Worm (Caenorhabditis elegans) whole organism, L2 larva: ENCODE measurements around the gene E01G4.6.

Experiments used
- C34F6.9 ChIP-seq: fragments of 150-350 bp; optimal IDR thresholded peaks from 2 replicates; lab custom pipeline; 2014; ENCODE audit warnings: missing biosample characterization, missing genetic modification characterization
- F13H6.1 ChIP-seq: sonication (generic microtip); optimal IDR thresholded peaks from 2 replicates; lab custom pipeline; 2016; ENCODE audit warnings: missing genetic modification characterization, missing compliant biosample characterization
- Y55F3AM.14 ChIP-seq: fragments of 200-800 bp; sonication (Bioruptor generic); optimal IDR thresholded peaks from 2 replicates; lab custom pipeline; 2018; ENCODE audit warnings: mild to moderate bottlenecking, missing genetic modification characterization, missing compliant biosample characterization
- aly-2 ChIP-seq: fragments of 150-350 bp; optimal IDR thresholded peaks from 2 replicates; lab custom pipeline; 2014; ENCODE audit warnings: missing biosample characterization, missing genetic modification characterization
- ama-1 ChIP-seq: fragments of 150-350 bp; optimal IDR thresholded peaks from 2 replicates; lab custom pipeline; 2018; ENCODE audit warnings: inconsistent platforms
- blmp-1 ChIP-seq: sonication (generic microtip); optimal IDR thresholded peaks from 2 replicates; lab custom pipeline; 2017; ENCODE audit warnings: missing genetic modification characterization, mild to moderate bottlenecking, missing compliant biosample characterization, antibody characterized with exemption, moderate library complexity; ENCODE audit not compliant: insufficient read depth
- ceh-16 ChIP-seq: fragments of 150-350 bp; optimal IDR thresholded peaks from 2 replicates; lab custom pipeline; 2014; ENCODE audit warnings: missing biosample characterization, missing genetic modification characterization
- crh-2 ChIP-seq: sonication (generic microtip); optimal IDR thresholded peaks from 2 replicates; lab custom pipeline; 2017; ENCODE audit warnings: missing biosample characterization, missing genetic modification characterization
- dmd-4 ChIP-seq: sonication (generic microtip); optimal IDR thresholded peaks from 2 replicates; lab custom pipeline; 2017; ENCODE audit warnings: missing biosample characterization, missing genetic modification characterization
- egl-27 ChIP-seq: sonication (generic microtip); optimal IDR thresholded peaks from 3 replicates; lab custom pipeline; 2017; ENCODE audit warnings: missing biosample characterization, missing genetic modification reagents, missing genetic modification characterization
- elt-1 ChIP-seq: fragments of 150-350 bp; optimal IDR thresholded peaks from 2 replicates; lab custom pipeline; 2014; ENCODE audit warnings: missing biosample characterization, missing genetic modification characterization
- elt-3 ChIP-seq: sonication (generic microtip); optimal IDR thresholded peaks from 2 replicates; lab custom pipeline; 2017; ENCODE audit warnings: missing biosample characterization, missing genetic modification characterization
- fos-1 ChIP-seq: fragments of 150-350 bp; optimal IDR thresholded peaks from 2 replicates; lab custom pipeline; 2014; ENCODE audit warnings: missing biosample characterization, missing genetic modification characterization
- gmeb-1 ChIP-seq: fragments of 150-350 bp; optimal IDR thresholded peaks from 2 replicates; lab custom pipeline; 2014; ENCODE audit warnings: missing biosample characterization, missing genetic modification characterization
- lin-11 ChIP-seq: fragments of 150-350 bp; sonication (generic microtip); optimal IDR thresholded peaks from 2 replicates; lab custom pipeline; 2014; ENCODE audit warnings: missing biosample characterization, missing genetic modification characterization, inconsistent platforms, mixed read lengths
- lin-13 ChIP-seq: fragments of 150-350 bp; optimal IDR thresholded peaks from 2 replicates; lab custom pipeline; 2014; ENCODE audit warnings: missing biosample characterization, missing genetic modification reagents, missing genetic modification characterization
- lsy-2 ChIP-seq, 2 experiments: fragments of 150-350 bp in 1 of 2; sonication (generic microtip) in 1 of 2; optimal IDR thresholded peaks; 2 replicates each; lab custom pipeline; 2014 to 2017; ENCODE audit warnings: missing biosample characterization in 2 of 2, missing genetic modification characterization in 2 of 2
- mab-5 ChIP-seq: fragments of 150-350 bp; optimal IDR thresholded peaks from 2 replicates; lab custom pipeline; 2014; ENCODE audit warnings: missing biosample characterization, missing genetic modification characterization
- mdl-1 ChIP-seq, 2 experiments: fragments of 150-350 bp in 1 of 2; sonication (generic microtip) in 1 of 2; optimal IDR thresholded peaks; 2 replicates each; lab custom pipeline; 2017; ENCODE audit warnings: missing biosample characterization in 2 of 2, missing genetic modification characterization in 2 of 2
- nhr-10 ChIP-seq: sonication (generic microtip); optimal IDR thresholded peaks from 2 replicates; lab custom pipeline; 2017; ENCODE audit warnings: missing biosample characterization, missing genetic modification characterization
- nhr-11 ChIP-seq: fragments of 150-350 bp; optimal IDR thresholded peaks from 2 replicates; lab custom pipeline; 2014; ENCODE audit warnings: missing biosample characterization, missing genetic modification characterization
- nhr-12 ChIP-seq: fragments of 150-350 bp; optimal IDR thresholded peaks from 2 replicates; lab custom pipeline; 2014; ENCODE audit warnings: missing biosample characterization, missing genetic modification characterization
- nhr-129 ChIP-seq: fragments of 150-350 bp; optimal IDR thresholded peaks from 2 replicates; lab custom pipeline; 2014; ENCODE audit warnings: missing biosample characterization, missing genetic modification characterization
- nhr-21 ChIP-seq: fragments of 150-350 bp; optimal IDR thresholded peaks from 2 replicates; lab custom pipeline; 2014; ENCODE audit warnings: missing biosample characterization, missing genetic modification characterization
- nhr-237 ChIP-seq: fragments of 150-350 bp; optimal IDR thresholded peaks from 2 replicates; lab custom pipeline; 2014; ENCODE audit warnings: missing biosample characterization, missing genetic modification characterization
- nhr-25 ChIP-seq: fragments of 150-350 bp; sonication (generic microtip); optimal IDR thresholded peaks from 3 replicates; lab custom pipeline; 2014; ENCODE audit warnings: missing biosample characterization, missing genetic modification characterization
- nhr-6 ChIP-seq: fragments of 150-350 bp; optimal IDR thresholded peaks from 2 replicates; lab custom pipeline; 2014; ENCODE audit warnings: missing biosample characterization, missing genetic modification characterization
- nhr-77 ChIP-seq: fragments of 150-350 bp; optimal IDR thresholded peaks from 2 replicates; lab custom pipeline; 2014; ENCODE audit warnings: missing biosample characterization, missing genetic modification characterization
- sem-4 ChIP-seq: fragments of 150-350 bp; optimal IDR thresholded peaks from 2 replicates; lab custom pipeline; 2014; ENCODE audit warnings: missing biosample characterization, missing genetic modification reagents, missing genetic modification characterization
- skn-1 ChIP-seq: sonication (generic microtip); optimal IDR thresholded peaks from 2 replicates; lab custom pipeline; 2017; ENCODE audit warnings: missing biosample characterization, missing genetic modification characterization
- sma-3 ChIP-seq: sonication (generic microtip); optimal IDR thresholded peaks from 2 replicates; lab custom pipeline; 2016; ENCODE audit warnings: missing genetic modification reagents, missing genetic modification characterization, missing compliant biosample characterization
- sma-9 ChIP-seq, 2 experiments: fragments of 150-350 bp in 1 of 2; sonication (generic microtip) in 1 of 2; optimal IDR thresholded peaks; 2 replicates each; lab custom pipeline; 2014 to 2016; ENCODE audit warnings: missing genetic modification characterization in 2 of 2, mild to moderate bottlenecking in 1 of 2, missing biosample characterization in 1 of 2, missing compliant biosample characterization in 1 of 2, missing genetic modification reagents in 1 of 2, moderate library complexity in 1 of 2
- snpc-4 ChIP-seq: fragments of 150-350 bp; optimal IDR thresholded peaks from 2 replicates; lab custom pipeline; 2014; ENCODE audit warnings: missing biosample characterization, missing genetic modification characterization
- unc-39 ChIP-seq: fragments of 150-350 bp; optimal IDR thresholded peaks from 2 replicates; lab custom pipeline; 2014; ENCODE audit warnings: missing biosample characterization, missing genetic modification characterization
- unc-62 ChIP-seq: fragments of 150-350 bp; optimal IDR thresholded peaks from 2 replicates; lab custom pipeline; 2014; ENCODE audit warnings: missing biosample characterization, missing genetic modification reagents, missing genetic modification characterization
- zag-1 ChIP-seq: fragments of 150-350 bp; optimal IDR thresholded peaks from 2 replicates; lab custom pipeline; 2014; ENCODE audit warnings: missing biosample characterization, missing genetic modification characterization
- ztf-11 ChIP-seq: sonication (generic microtip); optimal IDR thresholded peaks from 2 replicates; lab custom pipeline; 2017; ENCODE audit warnings: missing biosample characterization, missing genetic modification characterization
- ztf-4 ChIP-seq: fragments of 150-350 bp; optimal IDR thresholded peaks from 2 replicates; lab custom pipeline; 2014; ENCODE audit warnings: missing biosample characterization, missing genetic modification characterization

E01G4.6 gene

DNA sequence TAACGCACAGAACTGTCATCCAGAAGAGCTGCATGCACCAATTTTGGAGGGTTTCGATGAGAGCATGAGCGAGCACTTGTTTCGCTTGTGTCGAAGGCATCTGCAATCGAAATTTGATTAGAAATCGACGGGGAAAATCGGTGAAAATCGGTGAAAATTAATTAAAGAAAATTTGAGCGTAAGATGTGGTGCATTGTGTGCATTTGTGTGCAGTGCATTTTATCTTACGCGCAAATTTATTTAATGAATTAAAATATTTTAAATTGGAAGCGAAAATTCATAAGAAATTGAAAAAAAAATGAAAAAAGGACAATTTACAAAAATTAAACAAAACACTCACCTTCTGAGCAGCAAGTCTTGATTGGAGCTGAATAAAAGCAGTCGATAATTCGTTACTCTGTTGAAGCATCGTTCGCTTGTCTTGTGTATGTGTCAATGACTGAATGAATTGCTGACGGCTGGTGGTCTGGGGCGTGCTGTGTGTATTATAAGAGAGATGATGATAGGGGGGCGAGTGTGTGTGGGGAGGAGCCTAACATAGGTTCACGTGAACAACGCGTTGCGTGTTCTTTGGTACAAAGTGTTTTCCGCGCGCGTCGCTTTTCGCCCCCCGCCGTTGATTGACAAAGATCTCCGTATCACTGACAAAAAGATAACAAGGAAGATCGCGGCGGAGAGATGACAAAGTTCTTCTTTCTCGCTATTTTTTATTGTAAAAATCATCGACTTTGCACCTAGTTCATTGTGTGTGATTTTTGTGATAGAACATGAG is 20.4 kb upstream of the E01G4.6 start:
- TF ChIP-seq nhr-25 (tag; lab: Kevin White, UChicago) (peak; percentile 85), snpc-4 (tag; lab: Kevin White, UChicago) (peak; percentile 11), aly-2 (no peak), sma-3 (peak; percentile 85), elt-1 (no peak), Y55F3AM.14 (GFP tag; lab: Kevin White, UChicago) (peak; percentile 81), fos-1 (peak; percentile 77), ama-1 (lab: Kevin White, UChicago) (peak; percentile 95), lin-11 (tag; lab: Kevin White, UChicago) (peak; percentile 40), mdl-1 (tag; optimal IDR thresholded peaks at IDR 0.05; lab: Kevin White, UChicago) (peak; percentile 9 to 40), crh-2 (tag; lab: Kevin White, UChicago) (peak; percentile 70), skn-1 (tag; lab: Kevin White, UChicago) (peak; percentile 17), egl-27 (peak; percentile 87), lin-13 (peak; percentile 31), ztf-4 (tag; lab: Kevin White, UChicago) (peak; percentile 86), ceh-16 (no peak), ztf-11 (no peak), F13H6.1 (peak; percentile 92), blmp-1 (peak; percentile 71), gmeb-1 (tag; lab: Kevin White, UChicago) (peak; percentile 62), nhr-21 (tag; lab: Kevin White, UChicago) (peak; percentile 97), sem-4 (tag; lab: Kevin White, UChicago) (peak; percentile 68), nhr-10 (tag; lab: Kevin White, UChicago) (peak; percentile 35), sma-9 (GFP tag; optimal IDR thresholded peaks at IDR 0.05; lab: Kevin White, UChicago) (peak; percentile 98), sma-9 (tag; optimal IDR thresholded peaks at IDR 0.05; lab: Kevin White, UChicago) (no peak), nhr-77 (tag; lab: Kevin White, UChicago) (no peak), nhr-129 (tag; lab: Kevin White, UChicago) (peak; percentile 79), C34F6.9 (tag; lab: Kevin White, UChicago) (peak; percentile 53), lsy-2 (tag; optimal IDR thresholded peaks at IDR 0.05; lab: Kevin White, UChicago) (peak in 1 of 2 experiments; percentile 42), nhr-11 (tag; lab: Kevin White, UChicago) (no peak), nhr-6 (tag; lab: Kevin White, UChicago) (peak; percentile 71), zag-1 (tag; lab: Kevin White, UChicago) (no peak), elt-3 (tag; lab: Kevin White, UChicago) (no peak)

DNA sequence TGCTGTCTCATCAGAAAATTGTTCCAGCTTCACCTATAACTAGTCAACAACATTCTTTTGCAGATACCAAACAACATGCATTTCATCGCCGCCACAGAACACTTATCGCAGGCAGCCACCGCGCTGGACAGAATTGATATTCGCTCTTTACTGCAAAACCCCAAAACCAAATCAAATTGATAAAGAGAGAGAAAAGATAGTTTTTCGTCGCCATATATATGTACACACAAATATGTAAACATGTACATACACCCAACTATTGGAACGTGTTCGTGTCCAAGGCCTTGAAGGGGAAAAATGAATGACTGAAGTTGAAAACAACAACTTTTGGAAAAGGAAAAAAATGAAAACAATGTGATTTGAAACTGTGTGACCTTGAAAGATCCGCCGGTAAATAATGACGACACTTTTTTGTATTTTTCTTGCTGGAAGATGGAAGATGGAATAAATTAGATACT is 16.8 kb upstream of the E01G4.6 start:
- peak; percentile 35 for TF ChIP-seq fos-1
- TF ChIP-seq elt-3 (tag; lab: Kevin White, UChicago), result no peak
- peak; percentile 47 for TF ChIP-seq sma-3
- TF ChIP-seq nhr-129 (tag; lab: Kevin White, UChicago), result peak; percentile 30
- TF ChIP-seq crh-2 (tag; lab: Kevin White, UChicago), result peak; percentile 35
- TF ChIP-seq nhr-21 (tag; lab: Kevin White, UChicago), result no peak
- TF ChIP-seq blmp-1, result peak; percentile 1
- peak; percentile 83 for TF ChIP-seq nhr-25 (tag; lab: Kevin White, UChicago)

DNA sequence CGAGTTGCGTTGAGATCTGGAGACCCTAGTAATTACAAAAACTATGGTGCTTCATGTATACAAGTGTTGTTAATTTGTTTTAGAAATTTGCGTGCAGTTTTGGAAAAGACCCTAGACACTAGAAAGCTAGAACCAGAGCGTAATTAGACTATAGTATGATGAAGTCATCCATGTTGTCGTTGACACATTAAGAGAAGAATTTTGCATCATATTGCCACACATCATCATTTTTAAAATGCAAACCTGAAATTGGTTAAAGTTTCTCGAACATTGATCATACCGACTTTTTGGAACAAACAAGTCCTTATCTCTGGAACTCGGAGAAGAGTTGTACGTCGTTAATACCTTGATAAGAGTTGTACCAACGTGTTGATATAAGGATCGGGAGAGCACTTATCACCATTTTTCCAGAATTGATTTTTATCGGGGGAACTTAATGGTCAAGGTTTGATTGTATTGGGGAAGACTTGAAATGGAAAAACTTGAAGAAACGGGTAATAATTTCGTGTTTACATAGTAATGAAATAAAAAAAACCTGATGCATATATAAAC is 14.3 kb upstream of the E01G4.6 start:
- TF ChIP-seq fos-1 (peak; percentile 86), ama-1 (lab: Kevin White, UChicago) (no peak), nhr-25 (tag; lab: Kevin White, UChicago) (no peak), sma-9 (GFP tag; optimal IDR thresholded peaks at IDR 0.05; lab: Kevin White, UChicago) (peak; percentile 92), sma-9 (tag; optimal IDR thresholded peaks at IDR 0.05; lab: Kevin White, UChicago) (no peak), F13H6.1 (peak; percentile 18), nhr-12 (tag; lab: Kevin White, UChicago) (no peak), sma-3 (peak; percentile 32), nhr-237 (tag; lab: Kevin White, UChicago) (no peak), dmd-4 (no peak), unc-62 (GFP tag; lab: Kevin White, UChicago) (no peak), unc-39 (tag; lab: Kevin White, UChicago) (no peak), nhr-129 (tag; lab: Kevin White, UChicago) (peak; percentile 54), nhr-77 (tag; lab: Kevin White, UChicago) (no peak), mab-5 (no peak), lin-13 (no peak), ztf-4 (tag; lab: Kevin White, UChicago) (no peak), crh-2 (tag; lab: Kevin White, UChicago) (peak; percentile 69)
